Worm (Caenorhabditis elegans): ENCODE data around the gene pxl-1.

Gene pxl-1

ce11 chrIII:5879291-5879968 lies 16.4 kb downstream of the pxl-1 start, which contains the start of gene hpo-10:
Gene hpo-10, plus strand, starts transcription at chrIII:5879489.
- TF ChIP-seq hsf-1 (GFP tag; IDR thresholded peaks at IDR 0.05) = 0 out of 2 replicates have a peak, but pooled peaks have one; percentile 38
- no peak for TF ChIP-seq mel-28 (tag; optimal IDR thresholded peaks at IDR 0.05; ENCODE audit: borderline replicate concordance)
- TF ChIP-seq hrde-1 (tag; optimal IDR thresholded peaks at IDR 0.05; ENCODE audit: borderline replicate concordance) = no peak
- no peak for TF ChIP-seq F39B2.1 (GFP tag; IDR thresholded peaks at IDR 0.05)
- TF ChIP-seq rpc-1 (optimal IDR thresholded peaks at IDR 0.05) = no peak
- TF ChIP-seq rpc-1 (tag; optimal IDR thresholded peaks at IDR 0.05) = no peak
- TF ChIP-seq sptf-2 (GFP tag; optimal IDR thresholded peaks at IDR 0.05) = no peak
- TF ChIP-seq fkh-3 (tag; optimal IDR thresholded peaks at IDR 0.05) = no peak
- peak in 1 of 2 experiments; percentile 5 for TF ChIP-seq let-607 (tag; optimal IDR thresholded peaks at IDR 0.05)
- no peak for TF ChIP-seq ccch-3 (GFP tag; optimal IDR thresholded peaks at IDR 0.05)
- TF ChIP-seq cebp-1 (GFP tag; IDR thresholded peaks at IDR 0.05) = no peak
- TF ChIP-seq cebp-1 (tag; optimal IDR thresholded peaks at IDR 0.05) = no peak
- peak; percentile 83 for TF ChIP-seq attf-3 (GFP tag; conservative IDR thresholded peaks at IDR 0.05)
- TF ChIP-seq mes-4 (tag; optimal IDR thresholded peaks at IDR 0.05) = no peak
- peak; percentile 3 for TF ChIP-seq lin-40 (tag; optimal IDR thresholded peaks at IDR 0.05)
- peak; percentile 36; the same call in 1 of the 2 replicates for TF ChIP-seq madf-6 (GFP tag; IDR thresholded peaks at IDR 0.05)
- no peak for TF ChIP-seq efl-1 (GFP tag; optimal IDR thresholded peaks at IDR 0.05)
- peak; percentile 31 for TF ChIP-seq dpff-1 (tag; optimal IDR thresholded peaks at IDR 0.05)
- no peak for TF ChIP-seq ceh-100 (GFP tag; IDR thresholded peaks at IDR 0.05)
- no peak for TF ChIP-seq bed-2 (GFP tag; IDR thresholded peaks at IDR 0.05)
- TF ChIP-seq Y67H2A.10 (GFP tag; conservative IDR thresholded peaks at IDR 0.05) = no peak
- TF ChIP-seq mcd-1 (GFP tag; IDR thresholded peaks at IDR 0.05) = peak; percentile 21; the same call in 1 of the 2 replicates
- TF ChIP-seq K11D2.4 (GFP tag; IDR thresholded peaks at IDR 0.05) = no peak
- TF ChIP-seq lin-35 (GFP tag; optimal IDR thresholded peaks at IDR 0.05) = peak in 1 of 3 experiments; percentile 15

- TF ChIP-seq rpc-1 (optimal IDR thresholded peaks at IDR 0.05) (no peak), rpc-1 (tag; optimal IDR thresholded peaks at IDR 0.05) (no peak), ztf-25 (GFP tag; IDR thresholded peaks at IDR 0.05) (no peak), nhr-90 (tag; optimal IDR thresholded peaks at IDR 0.05) (no peak), nfyb-1 (GFP tag; IDR thresholded peaks at IDR 0.05) (no peak), lsl-1 (GFP tag; optimal IDR thresholded peaks at IDR 0.05) (peak; percentile 25), nhr-27 (tag; optimal IDR thresholded peaks at IDR 0.05) (no peak), ztf-18 (tag; optimal IDR thresholded peaks at IDR 0.05) (no peak), nfya-2 (GFP tag; IDR thresholded peaks at IDR 0.05) (no peak), rec-8 (tag; optimal IDR thresholded peaks at IDR 0.05) (no peak), C06A6.2 (GFP tag; conservative IDR thresholded peaks at IDR 0.05) (no peak), akir-1 (GFP tag; optimal IDR thresholded peaks at IDR 0.05) (no peak), hmg-1.2 (GFP tag; IDR thresholded peaks at IDR 0.05) (peak; percentile 88; the same call in 1 of the 2 replicates), cebp-1 (GFP tag; IDR thresholded peaks at IDR 0.05) (no peak), cebp-1 (tag; optimal IDR thresholded peaks at IDR 0.05) (peak; percentile 29), die-1 (tag; optimal IDR thresholded peaks at IDR 0.05) (no peak), ceh-27 (GFP tag; optimal IDR thresholded peaks at IDR 0.05) (no peak)
Measured at ce11 chrIII:5878215-5878614, 17.6 kb downstream of the pxl-1 start, which contains the start of the genes mig-21 and F01F1.2. Gene mig-21, minus strand, starts transcription at chrIII:5878380. Gene F01F1.2, plus strand, starts transcription at chrIII:5878554.

Data from whole organism, young adult.